Worm (Caenorhabditis elegans): Measurements from ENCODE around the gene nhr-52.
"Not testable (repeated sequence)": the region's sequence is repeated elsewhere in the genome, so short reads cannot be mapped to it uniquely, and the experiment has no call there.

Gene nhr-52

DNA sequence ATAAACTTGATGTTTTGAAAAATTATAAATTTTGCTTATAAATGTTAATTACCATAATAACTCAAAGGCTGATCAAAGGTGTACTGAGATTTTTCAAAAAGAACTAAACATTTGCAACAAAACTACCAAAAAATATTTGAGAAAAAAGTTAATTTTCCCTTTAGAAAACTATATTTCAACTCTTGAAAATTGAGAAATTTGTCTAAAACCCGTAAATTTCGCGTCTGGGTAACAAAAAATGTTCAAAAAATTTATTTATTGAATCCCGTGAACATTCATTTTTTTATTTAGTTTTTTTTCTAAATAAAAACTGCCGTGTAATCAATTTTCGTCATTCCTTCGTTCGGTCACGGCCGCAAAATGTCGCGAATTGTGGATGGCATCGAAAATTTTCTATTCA is 7.2 kb upstream of the nhr-52 start, which contains the start of gene K06B4.15:
K06B4.15 (plus strand) TSS at position 301 of the 400 bp plus-strand sequence.
- TF ChIP-seq unc-62 (GFP tag; optimal IDR thresholded peaks at IDR 0.05): not testable (repeated sequence)

DNA sequence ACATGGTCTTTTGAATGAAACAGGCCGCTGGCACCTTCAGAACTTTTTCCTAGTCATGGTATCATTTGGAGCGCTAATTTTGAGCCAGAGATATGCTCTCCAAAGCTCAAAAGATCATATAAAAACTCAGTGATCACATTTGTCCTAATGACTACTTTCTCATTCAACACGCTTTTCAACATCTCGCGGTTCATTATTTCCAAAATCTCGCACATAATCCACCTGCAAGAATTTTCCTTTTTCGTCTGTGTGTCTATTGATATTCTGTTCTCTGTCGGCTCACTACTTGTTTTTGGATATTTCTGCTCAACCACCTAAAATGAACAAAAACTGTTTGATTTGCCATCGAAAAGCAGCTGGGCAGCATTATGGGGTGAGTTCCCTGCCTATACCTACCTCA is 3.6 kb upstream of the nhr-52 start, which contains the start of gene nhr-51:
nhr-51 (plus strand) TSS at position 301 of the 400 bp plus-strand sequence.
- no peak for TF ChIP-seq unc-62 (GFP tag; optimal IDR thresholded peaks at IDR 0.05)

DNA sequence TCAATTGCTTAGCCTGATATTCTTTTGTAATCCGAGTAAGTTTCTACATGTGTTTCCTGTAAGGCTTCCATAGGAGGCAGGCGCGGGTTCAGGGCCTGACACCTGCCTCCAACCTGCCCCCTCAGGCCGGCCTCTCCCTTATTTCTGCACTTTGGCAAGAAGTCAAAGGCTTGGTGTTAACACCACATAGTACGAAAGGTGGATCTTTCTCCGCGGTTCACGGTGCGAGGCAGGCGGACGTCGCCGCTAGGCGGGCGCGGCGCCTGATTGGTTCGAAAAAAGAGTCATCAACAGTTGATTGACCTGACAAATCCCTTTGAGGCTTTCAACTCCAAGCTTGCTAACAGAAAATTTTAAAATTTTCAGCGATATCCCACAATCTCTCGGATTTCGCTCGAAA is 2.4 kb upstream of the nhr-52 start:
- no peak for TF ChIP-seq unc-62 (GFP tag; optimal IDR thresholded peaks at IDR 0.05)

DNA sequence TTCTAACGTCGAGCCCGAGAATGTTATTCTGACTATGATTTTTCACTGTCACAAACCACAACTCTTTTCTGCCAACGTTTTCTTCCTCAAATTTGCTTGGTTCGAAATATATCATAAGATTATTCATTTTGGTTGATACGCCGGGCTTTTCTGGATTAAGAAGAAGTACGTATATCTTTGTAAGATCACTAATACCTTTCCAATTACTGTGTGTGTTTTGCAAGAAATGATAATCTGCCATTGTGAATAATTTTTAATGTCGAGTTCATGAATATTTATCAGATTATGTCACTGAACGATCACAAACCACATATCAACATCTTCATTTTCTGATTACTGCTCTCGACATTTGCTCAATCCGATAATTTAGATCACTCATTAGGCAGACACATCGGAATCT is 8.3 kb downstream of the nhr-52 start, which contains the start of gene nhr-196:
nhr-196 (plus strand) TSS at position 118 of the 400 bp plus-strand sequence.
- TF ChIP-seq unc-62 (GFP tag; optimal IDR thresholded peaks at IDR 0.05): no peak

DNA sequence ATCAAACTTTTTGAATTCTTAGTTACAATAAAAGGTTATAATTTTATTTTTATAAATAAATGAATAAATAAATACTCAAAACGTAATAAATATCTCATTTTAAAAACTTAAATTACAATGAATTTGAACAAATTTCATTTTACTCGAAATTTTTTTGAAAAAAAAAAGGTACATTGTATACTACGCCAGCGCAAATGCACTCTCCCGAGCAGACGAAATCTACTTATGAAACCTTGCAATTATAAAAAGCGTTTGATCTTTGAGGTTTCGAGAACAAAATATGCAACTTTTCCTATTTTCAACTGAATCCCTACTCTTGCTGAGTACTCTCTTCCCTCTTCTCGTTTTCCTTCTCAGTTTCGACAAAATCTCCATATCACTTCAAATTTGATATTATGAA is 10.3 kb downstream of the nhr-52 start, which contains the start of gene nhr-197:
nhr-197 (plus strand) TSS at position 301 of the 400 bp plus-strand sequence.
- no peak for TF ChIP-seq unc-62 (GFP tag; optimal IDR thresholded peaks at IDR 0.05)

DNA sequence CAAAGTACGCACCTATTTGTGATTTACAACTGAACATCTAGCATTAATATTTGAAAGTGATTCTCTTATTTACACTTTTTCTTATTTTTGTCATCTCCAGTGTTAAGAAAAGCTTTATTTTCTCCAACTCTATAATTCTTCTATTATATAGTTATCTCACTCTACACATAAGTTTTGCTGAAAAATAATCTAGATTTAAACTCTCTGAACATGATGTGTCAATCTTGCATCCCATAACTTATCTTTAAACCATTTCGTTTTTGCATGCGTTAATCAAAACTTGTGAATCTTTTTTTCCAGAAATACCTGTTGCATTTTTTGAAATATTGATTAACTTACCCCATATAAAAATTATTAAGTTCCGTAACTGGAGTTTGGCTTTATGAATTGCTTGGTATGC is 12.6 kb downstream of the nhr-52 start, which contains the start of gene nhr-268:
nhr-268 (plus strand) TSS at position 301 of the 400 bp plus-strand sequence.
- no peak for TF ChIP-seq unc-62 (GFP tag; optimal IDR thresholded peaks at IDR 0.05)

DNA sequence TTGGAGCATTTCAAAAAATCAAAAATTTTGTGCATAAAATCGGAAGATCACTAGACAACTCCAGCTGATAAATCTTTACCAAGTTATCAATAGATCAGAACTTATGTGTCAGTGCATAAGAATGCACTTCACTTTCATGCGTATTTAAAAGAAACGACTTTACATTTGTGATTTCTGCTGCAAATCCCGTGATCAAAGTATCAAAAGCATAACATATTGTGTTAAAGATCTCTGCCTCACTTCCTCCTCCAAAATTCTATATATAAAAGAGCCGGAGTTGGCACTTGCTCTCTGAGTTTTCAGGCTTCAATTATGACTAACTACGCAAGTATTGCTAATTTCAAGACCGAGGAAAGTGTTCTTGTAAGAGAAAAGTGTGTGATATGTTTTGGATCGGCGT is 16.4 kb downstream of the nhr-52 start, which contains the start of gene nhr-198:
nhr-198 (plus strand) TSS at position 313 of the 400 bp plus-strand sequence.
- no peak for TF ChIP-seq unc-62 (GFP tag; optimal IDR thresholded peaks at IDR 0.05)

DNA sequence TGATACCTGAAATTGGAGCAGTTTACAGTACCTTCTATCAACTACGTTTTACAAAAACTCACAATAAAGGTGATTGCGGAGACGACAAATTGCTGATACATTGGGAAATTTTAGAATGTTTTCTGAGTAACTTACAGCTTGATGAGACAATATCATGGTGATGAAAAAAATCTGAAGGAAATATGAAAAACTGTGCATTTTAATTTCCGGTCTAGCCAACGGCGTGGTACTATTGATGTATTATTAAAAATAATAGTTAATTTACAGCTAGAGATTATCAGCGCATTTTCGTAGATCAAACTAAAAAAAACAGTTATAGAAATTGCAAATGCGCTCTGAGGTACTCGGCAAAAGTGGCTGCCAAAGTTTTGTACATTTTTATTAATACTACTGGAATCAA is 20.8 kb downstream of the nhr-52 start, which contains the start of gene srx-29:
srx-29 (minus strand) TSS at position 101 of the 400 bp plus-strand sequence.
- TF ChIP-seq unc-62 (GFP tag; optimal IDR thresholded peaks at IDR 0.05): no peak

DNA sequence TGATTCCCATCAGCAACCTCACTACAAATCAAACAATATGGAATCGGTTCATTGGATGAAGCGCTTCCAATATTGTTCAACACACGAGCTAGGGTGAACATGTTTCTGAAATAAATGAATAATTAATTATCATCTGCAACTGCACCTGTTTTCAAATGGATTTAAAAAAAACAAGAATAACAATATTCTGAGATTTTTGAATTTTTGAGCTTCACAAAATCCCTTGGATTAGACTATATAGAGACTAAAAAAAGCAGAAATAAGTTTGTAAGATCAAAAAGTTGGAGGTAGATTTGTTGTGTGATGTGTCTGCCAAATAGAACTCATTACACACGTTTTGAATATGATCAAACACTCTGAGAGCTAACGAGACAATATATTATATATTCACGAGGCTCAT is 22.5 kb downstream of the nhr-52 start, which contains the start of gene nhr-199:
nhr-199 (minus strand) TSS at position 101 of the 400 bp plus-strand sequence.
- no peak for TF ChIP-seq unc-62 (GFP tag; optimal IDR thresholded peaks at IDR 0.05)

DNA sequence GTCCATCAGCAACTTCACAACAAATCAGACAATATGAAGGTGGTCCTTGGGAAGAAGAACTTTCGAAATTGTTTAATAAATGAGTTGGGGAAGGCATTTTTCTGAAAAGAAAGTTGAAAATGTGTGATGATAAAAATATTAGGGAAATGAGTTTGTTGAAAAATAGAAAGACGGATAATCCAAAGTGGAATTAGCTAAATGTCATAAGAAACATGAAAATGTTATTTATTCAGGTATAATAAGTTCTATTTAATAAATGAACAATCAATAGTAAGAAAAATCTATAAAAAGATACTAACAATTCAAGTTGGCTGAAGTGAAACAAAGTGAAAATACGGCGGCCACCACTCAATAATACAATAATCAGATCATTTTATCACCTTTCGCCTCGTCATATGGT is 24.9 kb downstream of the nhr-52 start, which contains the start of gene nhr-53:
nhr-53 (minus strand) TSS at position 101 of the 400 bp plus-strand sequence.
- no peak for TF ChIP-seq unc-62 (GFP tag; optimal IDR thresholded peaks at IDR 0.05)

DNA sequence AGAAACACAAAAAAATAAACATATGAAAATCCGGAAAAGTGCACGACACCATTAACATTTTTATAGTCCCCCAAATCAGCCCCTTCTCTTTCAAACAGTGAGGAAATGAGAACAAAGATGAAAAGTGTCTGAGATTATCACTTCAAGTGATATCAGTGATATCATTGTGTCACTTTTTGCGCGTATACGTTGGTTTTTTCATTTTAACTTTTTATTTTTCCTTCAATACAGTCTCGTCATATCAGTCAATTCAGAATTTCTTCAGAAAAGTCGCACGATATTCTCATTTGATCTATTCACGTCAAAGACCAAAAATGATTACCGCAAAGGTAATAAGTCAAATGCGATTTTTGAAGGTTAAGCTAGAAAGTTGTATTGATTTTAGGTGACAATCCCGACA is 27.4 kb downstream of the nhr-52 start, which contains the start of gene twk-34:
twk-34 (plus strand) TSS at position 216 of the 400 bp plus-strand sequence.
- TF ChIP-seq unc-62 (GFP tag; optimal IDR thresholded peaks at IDR 0.05): no peak

DNA sequence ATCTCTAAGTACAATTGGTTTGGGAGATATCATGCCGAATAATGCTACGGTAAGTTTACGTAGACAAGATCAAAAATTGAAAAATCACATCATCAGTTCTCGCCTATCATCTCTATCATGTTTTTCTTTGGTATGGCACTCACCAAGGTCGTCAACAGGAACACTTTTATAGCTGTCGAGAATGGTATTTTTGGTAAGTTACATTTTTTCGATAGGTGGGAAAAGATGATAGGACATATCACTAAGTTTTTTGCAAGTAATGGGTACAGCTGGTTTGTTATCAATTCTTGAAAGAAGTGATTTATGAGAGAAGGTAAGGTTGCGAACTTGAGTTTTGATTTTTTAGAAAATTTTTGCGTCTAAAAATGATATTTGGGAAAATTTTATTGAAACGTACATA is 30.7 kb downstream of the nhr-52 start:
- TF ChIP-seq unc-62 (GFP tag; optimal IDR thresholded peaks at IDR 0.05): no peak

DNA sequence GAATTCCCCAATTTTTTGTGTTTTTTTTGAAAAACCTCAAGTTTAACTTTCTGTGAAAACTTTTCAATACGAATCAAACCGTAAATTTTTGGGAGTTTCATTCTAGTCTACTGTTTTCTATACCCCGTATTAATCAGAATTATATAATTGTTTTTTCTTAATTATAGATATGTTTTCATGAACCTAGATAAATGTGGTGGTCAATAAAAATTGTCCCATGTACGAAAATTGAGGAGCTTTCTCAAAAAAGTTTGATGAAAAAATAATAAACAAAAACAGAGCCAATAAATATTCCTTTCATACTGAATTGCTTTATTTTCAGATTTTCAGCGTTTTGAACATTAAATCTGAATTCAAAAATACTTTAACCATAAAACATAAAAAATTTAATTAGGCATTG is 33.1 kb downstream of the nhr-52 start, which contains the start of gene Y6E2A.1:
Y6E2A.1 (minus strand) TSS at position 101 of the 400 bp plus-strand sequence.
- no peak for TF ChIP-seq unc-62 (GFP tag; optimal IDR thresholded peaks at IDR 0.05)

DNA sequence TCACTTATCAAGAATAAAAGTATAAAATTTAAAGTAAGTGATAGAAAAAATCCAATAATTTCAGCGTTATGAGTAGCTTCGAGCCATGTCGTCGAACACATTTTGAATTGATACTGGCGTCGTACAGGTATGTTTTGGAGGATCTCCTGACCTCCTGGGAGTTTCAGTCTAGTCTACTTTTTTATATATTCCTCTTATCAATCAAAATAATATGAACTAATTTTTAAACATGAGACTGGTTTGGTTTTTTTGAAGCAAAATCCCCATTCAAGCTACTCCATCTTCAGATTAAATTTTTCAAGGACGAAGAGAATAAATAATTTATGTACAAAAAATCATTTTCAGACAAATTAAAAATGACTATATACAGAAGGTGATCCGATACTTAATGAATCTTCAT is 34.6 kb downstream of the nhr-52 start, which contains the start of gene str-101:
str-101 (minus strand) TSS at position 101 of the 400 bp plus-strand sequence.
- TF ChIP-seq unc-62 (GFP tag; optimal IDR thresholded peaks at IDR 0.05): no peak

DNA sequence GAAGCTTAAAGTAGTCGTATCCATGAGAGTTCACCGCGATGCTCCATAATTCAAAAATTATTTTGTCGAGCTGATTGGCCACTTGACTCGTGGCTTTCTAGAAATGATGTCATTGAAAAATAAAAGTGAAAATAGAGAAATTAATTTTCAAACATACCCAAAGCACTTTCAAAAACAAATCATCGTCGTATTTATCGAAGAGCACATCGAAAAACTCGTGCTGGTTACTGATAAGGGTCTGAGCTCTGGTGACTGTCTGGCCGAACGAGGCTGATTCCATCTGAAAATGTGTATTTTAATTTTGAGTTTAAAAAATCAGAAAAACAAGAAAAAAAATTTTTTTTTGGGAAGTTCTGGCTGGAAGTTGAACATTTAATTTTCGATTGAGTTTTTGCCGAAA is 35.1 kb downstream of the nhr-52 start:
- TF ChIP-seq unc-62 (GFP tag; optimal IDR thresholded peaks at IDR 0.05): no peak

DNA sequence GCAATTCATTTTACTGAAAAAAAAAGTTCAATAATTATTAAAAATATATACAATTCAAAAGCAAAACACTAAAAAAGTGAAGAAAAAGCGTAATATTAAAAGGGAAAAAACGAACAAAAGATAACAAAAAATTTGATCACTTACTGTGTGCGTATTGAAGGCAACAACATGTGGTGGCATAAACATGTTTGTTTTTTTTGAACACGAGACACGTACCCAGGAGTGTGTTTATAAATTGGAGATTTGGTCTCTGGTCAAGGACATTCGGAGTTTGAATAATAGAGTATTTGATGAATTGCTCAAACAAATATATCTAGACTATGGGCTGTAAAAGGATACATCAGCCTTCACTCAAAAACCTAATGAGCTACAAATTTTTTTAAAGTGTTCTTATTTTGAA is 38.3 kb downstream of the nhr-52 start:
- no peak for TF ChIP-seq unc-62 (GFP tag; optimal IDR thresholded peaks at IDR 0.05)

DNA sequence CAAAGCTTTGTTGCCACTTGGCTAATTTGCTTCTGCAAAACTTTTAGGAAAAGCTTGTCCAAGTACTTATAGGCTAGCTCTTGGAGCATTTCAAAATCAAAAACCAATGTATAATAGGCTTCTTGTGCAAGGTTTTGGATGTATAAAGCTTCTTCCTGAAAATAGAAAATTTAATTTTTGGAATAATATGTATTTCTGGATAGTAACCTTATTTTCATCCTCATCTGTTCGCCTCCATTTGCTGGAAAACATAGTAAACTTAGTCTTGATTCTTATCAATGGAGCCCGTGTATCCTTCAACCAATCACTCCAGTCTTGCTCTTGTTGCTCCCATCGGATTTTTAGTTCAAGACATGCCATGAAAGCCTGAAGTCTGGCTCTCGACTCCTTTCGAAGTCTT is 39.4 kb downstream of the nhr-52 start, which contains the start of gene Y6E2A.4:
Y6E2A.4 (minus strand) TSS at position 101 of the 400 bp plus-strand sequence.
- no peak for TF ChIP-seq unc-62 (GFP tag; optimal IDR thresholded peaks at IDR 0.05)
